Worm (Caenorhabditis elegans) whole organism, L4 larva: ENCODE results near the gene nars-2.

ENCODE experiments used
- dpl-1 ChIP-seq: fragments of 150-350 bp; optimal IDR thresholded peaks from 2 replicates; lab custom pipeline; 2014; ENCODE audit warnings: missing biosample characterization, missing genetic modification reagents, missing genetic modification characterization
- hmg-1.1 ChIP-seq: fragments of 200-800 bp; sonication (Bioruptor generic); IDR thresholded peaks from 2 replicates; pipeline ENCODE4 v1.3.6; 2022; ENCODE audit warnings: missing genetic modification reagents, missing genetic modification characterization, missing compliant biosample characterization
- jun-1 ChIP-seq: fragments of 150-350 bp; optimal IDR thresholded peaks from 2 replicates; lab custom pipeline; 2014; ENCODE audit warnings: missing biosample characterization, missing genetic modification reagents, missing genetic modification characterization
- lin-39 ChIP-seq: fragments of 150-350 bp; optimal IDR thresholded peaks from 2 replicates; lab custom pipeline; 2014; ENCODE audit warnings: missing biosample characterization, missing genetic modification reagents, missing genetic modification characterization
- madf-5 ChIP-seq, 2 experiments: fragments of 200-800 bp; sonication (Bioruptor generic); IDR thresholded peaks; 2 replicates each; pipeline ENCODE4 v1.3.6; 2022; ENCODE audit warnings: missing compliant biosample characterization in 2 of 2, missing genetic modification characterization in 2 of 2
- mep-1 ChIP-seq: fragments of 150-350 bp; sonication (generic microtip); optimal IDR thresholded peaks from 3 replicates; lab custom pipeline; 2014; ENCODE audit warnings: missing biosample characterization, missing genetic modification characterization
- nhr-11 ChIP-seq: fragments of 150-350 bp; optimal IDR thresholded peaks from 2 replicates; lab custom pipeline; 2014; ENCODE audit warnings: missing biosample characterization, missing genetic modification characterization
- nhr-237 ChIP-seq: sonication (generic microtip); optimal IDR thresholded peaks from 2 replicates; lab custom pipeline; 2017; ENCODE audit warnings: missing biosample characterization, missing genetic modification characterization
- nhr-76 ChIP-seq: fragments of 150-350 bp; optimal IDR thresholded peaks from 2 replicates; lab custom pipeline; 2014; ENCODE audit warnings: missing biosample characterization, missing genetic modification characterization
- pha-4 ChIP-seq, 2 experiments: fragments of 150-350 bp in 1 of 2; fragments of 200-800 bp in 1 of 2; sonication (Bioruptor generic) in 1 of 2; IDR thresholded peaks in 1 of 2; optimal IDR thresholded peaks in 1 of 2; 2 replicates each; pipeline versions ENCODE4 v1.3.6 to Lab custom; 2014 to 2022; ENCODE audit warnings: missing genetic modification characterization in 2 of 2, missing genetic modification reagents in 2 of 2, missing biosample characterization in 1 of 2, missing compliant biosample characterization in 1 of 2
- pqm-1 ChIP-seq: sonication (generic microtip); optimal IDR thresholded peaks from 2 replicates; lab custom pipeline; 2017; ENCODE audit warnings: missing biosample characterization, missing genetic modification characterization
- rbr-2 ChIP-seq: sonication (generic microtip); optimal IDR thresholded peaks from 2 replicates; lab custom pipeline; 2016; ENCODE audit warnings: missing genotype, missing genetic modification characterization, missing compliant biosample characterization
- sdz-12 ChIP-seq: fragments of 200-800 bp; sonication (Bioruptor generic); optimal IDR thresholded peaks from 2 replicates; lab custom pipeline; 2018; ENCODE audit warnings: mild to moderate bottlenecking, missing genetic modification characterization, missing compliant biosample characterization
- unc-62 ChIP-seq, 3 experiments: fragments of 150-350 bp in 1 of 3; sonication (generic microtip); optimal IDR thresholded peaks in 2 of 3; peaks in 1 of 3; 1 replicate in 1 of 3; 2 replicates in 2 of 3; lab custom pipeline; 2014 to 2017; ENCODE audit warnings: missing biosample characterization in 3 of 3, missing genetic modification characterization in 3 of 3, missing genetic modification reagents in 3 of 3, missing genotype in 1 of 3

- TF ChIP-seq lin-39 (tag; lab: Kevin White, UChicago) (no peak), mep-1 (tag; lab: Kevin White, UChicago) (no peak), nhr-76 (tag; lab: Kevin White, UChicago) (no peak), unc-62 (GFP tag; optimal IDR thresholded peaks at IDR 0.05 in 1 of 2; lab: Kevin White, UChicago) (no peak), unc-62 (tag; optimal IDR thresholded peaks at IDR 0.05; lab: Kevin White, UChicago) (no peak), pha-4 (GFP tag; IDR thresholded peaks at IDR 0.05; lab: Robert Waterston, UW) (no peak), pha-4 (tag; optimal IDR thresholded peaks at IDR 0.05; lab: Kevin White, UChicago) (no peak), dpl-1 (GFP tag; lab: Kevin White, UChicago) (no peak), sdz-12 (GFP tag; lab: Kevin White, UChicago) (no peak), madf-5 (GFP tag; IDR thresholded peaks at IDR 0.05; lab: Robert Waterston, UW) (no peak), rbr-2 (tag; lab: Kevin White, UChicago) (no peak), pqm-1 (tag; lab: Kevin White, UChicago) (no peak), nhr-11 (no peak), hmg-1.1 (GFP tag; lab: Robert Waterston, UW) (no peak), jun-1 (tag; lab: Kevin White, UChicago) (no peak), nhr-237 (tag; lab: Kevin White, UChicago) (no peak)
Observed at ce11 chrIII:11481309-11481845, 19.2 kb downstream of the nars-2 start.
